Worm (Caenorhabditis elegans): ENCODE results near the gene F56D6.21.

- no peak for TF ChIP-seq nhr-179 (tag; optimal IDR thresholded peaks at IDR 0.05)
- no peak for TF ChIP-seq repo-1 (tag; optimal IDR thresholded peaks at IDR 0.05)
- TF ChIP-seq madf-8 (GFP tag; conservative IDR thresholded peaks at IDR 0.05): no peak
- no peak for TF ChIP-seq him-1 (tag; optimal IDR thresholded peaks at IDR 0.05)
- no peak for TF ChIP-seq mes-4 (tag; optimal IDR thresholded peaks at IDR 0.05)
- no peak for TF ChIP-seq rec-8 (tag; optimal IDR thresholded peaks at IDR 0.05)
- TF ChIP-seq efl-1 (GFP tag; optimal IDR thresholded peaks at IDR 0.05): no peak
- no peak for TF ChIP-seq aptf-2 (GFP tag; conservative IDR thresholded peaks at IDR 0.05)
- no peak for TF ChIP-seq egl-18 (GFP tag; IDR thresholded peaks at IDR 0.05)
- TF ChIP-seq tbp1 (GFP tag; optimal IDR thresholded peaks at IDR 0.05): no peak
- TF ChIP-seq die-1 (tag; optimal IDR thresholded peaks at IDR 0.05): no peak
- TF ChIP-seq nfyb-1 (GFP tag; IDR thresholded peaks at IDR 0.05): no peak
- TF ChIP-seq nhr-90 (tag; optimal IDR thresholded peaks at IDR 0.05): no peak
Measured at ce11 chrIV:3917405-3917804, 12.7 kb downstream of the F56D6.21 start, which contains the start of gene F56D6.14.
